Fruit fly (Drosophila melanogaster): ENCODE results near the gene CG7655.

Gene CG7655

DNA sequence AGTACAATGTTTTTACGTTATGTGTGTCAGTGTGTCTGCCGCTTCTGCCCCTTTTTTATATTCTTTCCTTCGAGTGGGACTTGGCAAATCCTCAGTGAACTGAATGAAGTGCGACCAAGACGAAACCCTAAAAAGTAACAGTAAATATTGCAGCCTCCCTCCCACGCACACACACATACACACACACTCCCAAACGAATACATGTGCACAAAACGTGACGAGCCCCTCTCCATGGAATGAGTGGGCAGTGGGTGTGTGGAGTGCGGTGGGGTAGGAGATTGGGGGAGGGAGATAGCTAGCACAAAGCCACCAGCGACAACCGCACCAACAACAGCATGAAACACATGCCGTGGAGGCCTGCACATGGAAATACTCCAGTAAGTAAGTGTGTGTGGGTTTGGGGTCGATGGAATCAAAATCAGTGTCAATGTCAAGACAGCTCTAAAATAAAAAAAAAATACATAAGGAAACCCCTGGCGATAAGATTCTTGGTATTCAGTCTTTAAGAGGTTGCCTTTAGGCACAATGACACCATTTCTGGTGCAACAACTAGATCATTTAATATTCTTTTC, 32.4 kb downstream of the CG7655 start (continued):
- peak; percentile 94 for TF ChIP-seq sr (GFP tag; IDR thresholded peaks at IDR 0.05)
- TF ChIP-seq sim (GFP tag; IDR thresholded peaks at IDR 0.05) = no peak
- TF ChIP-seq Hr78 (GFP tag; optimal IDR thresholded peaks at IDR 0.05) = peak in 1 of 2 experiments; percentile 2

DNA sequence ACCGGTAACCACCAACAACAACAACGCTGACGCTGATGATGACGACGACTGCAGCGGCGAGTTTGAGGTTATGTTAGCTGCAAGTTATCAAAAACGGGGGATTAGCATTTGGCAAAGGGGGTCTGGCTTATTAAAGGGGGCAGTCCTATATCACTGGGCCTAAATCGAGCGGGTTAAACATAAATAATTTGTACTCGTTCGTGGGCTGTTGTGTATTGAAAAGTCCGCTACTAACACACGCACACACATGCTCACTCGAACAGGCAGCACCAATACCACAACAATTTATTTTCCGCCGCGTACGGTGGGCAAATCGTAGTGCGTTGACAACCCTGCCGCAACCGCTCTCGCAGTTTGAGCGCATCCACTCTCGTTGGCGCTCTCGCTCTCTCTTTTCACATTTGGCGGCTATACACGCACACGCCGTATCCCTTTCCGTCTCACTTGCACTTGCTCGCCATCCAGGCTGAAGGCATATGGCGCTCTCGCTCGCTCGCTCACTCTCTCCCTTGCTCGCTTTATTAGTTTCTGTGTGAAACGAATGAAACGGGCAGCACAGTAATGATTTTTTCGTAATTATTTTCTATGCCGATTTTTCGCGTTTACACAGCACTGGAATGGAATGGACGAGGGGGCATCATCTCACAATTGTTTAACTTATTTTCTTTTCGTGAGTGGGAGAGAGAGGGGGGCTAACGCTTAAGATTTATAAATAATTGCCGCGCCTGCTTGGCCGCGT, 34.6 kb downstream of the CG7655 start:
- TF ChIP-seq nmo (GFP tag; optimal IDR thresholded peaks at IDR 0.05) (peak; percentile 6), CG17361 (GFP tag; IDR thresholded peaks at IDR 0.05) (no peak), stwl (tag; optimal IDR thresholded peaks at IDR 0.05) (peak; percentile 46), yki (optimal IDR thresholded peaks at IDR 0.05) (peak; percentile 98), Fer1 (GFP tag; optimal IDR thresholded peaks at IDR 0.05) (peak; percentile 67), zen (tag; optimal IDR thresholded peaks at IDR 0.05) (peak; percentile 72), nau (GFP tag; optimal IDR thresholded peaks at IDR 0.05) (peak; percentile 34), Meics (GFP tag; optimal IDR thresholded peaks at IDR 0.05) (peak; percentile 48), tll (GFP tag; optimal IDR thresholded peaks at IDR 0.05) (no peak), Dp (GFP tag; optimal IDR thresholded peaks at IDR 0.05) (peak; percentile 7), kni (GFP tag; optimal IDR thresholded peaks at IDR 0.05) (peak; percentile 44), Oaz (GFP tag; IDR thresholded peaks at IDR 0.05) (no peak), MESR4 (GFP tag; optimal IDR thresholded peaks at IDR 0.05) (peak; percentile 20), CG31224 (GFP tag; IDR thresholded peaks at IDR 0.05) (no peak), CG30431 (GFP tag; optimal IDR thresholded peaks at IDR 0.05) (no peak), CG12219 (GFP tag; optimal IDR thresholded peaks at IDR 0.05) (peak; percentile 36), CG5180 (GFP tag; optimal IDR thresholded peaks at IDR 0.05) (peak; percentile 83), Fer2 (tag; optimal IDR thresholded peaks at IDR 0.05) (no peak), pros (GFP tag; optimal IDR thresholded peaks at IDR 0.05) (peak; percentile 68), sc (optimal IDR thresholded peaks at IDR 0.05) (no peak), sc (GFP tag; optimal IDR thresholded peaks at IDR 0.05) (no peak), PHDP (tag; optimal IDR thresholded peaks at IDR 0.05) (peak; percentile 2), Dip2 (GFP tag; IDR thresholded peaks at IDR 0.05) (no peak), CG7928 (GFP tag; optimal IDR thresholded peaks at IDR 0.05) (no peak), luna (GFP tag; optimal IDR thresholded peaks at IDR 0.05) (peak; percentile 13), CG6854 (GFP tag; optimal IDR thresholded peaks at IDR 0.05) (peak; percentile 30), CG15479 (GFP tag; optimal IDR thresholded peaks at IDR 0.05) (peak; percentile 57), stc (GFP tag; IDR thresholded peaks at IDR 0.05) (no peak), ERR (GFP tag; optimal IDR thresholded peaks at IDR 0.05) (peak; percentile 61), Hmr (GFP tag; optimal IDR thresholded peaks at IDR 0.05) (peak; percentile 37), unpg (GFP tag; optimal IDR thresholded peaks at IDR 0.05) (peak; percentile 9), lbe (GFP tag; optimal IDR thresholded peaks at IDR 0.05) (peak; percentile 87), trh (GFP tag; optimal IDR thresholded peaks at IDR 0.05) (no peak), pfk (GFP tag; optimal IDR thresholded peaks at IDR 0.05) (peak; percentile 91), HLHmδ (GFP tag; optimal IDR thresholded peaks at IDR 0.05) (peak; percentile 72), CG4328 (GFP tag; optimal IDR thresholded peaks at IDR 0.05) (peak; percentile 4), exex (tag; optimal IDR thresholded peaks at IDR 0.05) (peak; percentile 62), eve (GFP tag; optimal IDR thresholded peaks at IDR 0.05) (no peak), D (optimal IDR thresholded peaks at IDR 0.05) (no peak), D (GFP tag; optimal IDR thresholded peaks at IDR 0.05) (no peak), B-H2 (GFP tag; optimal IDR thresholded peaks at IDR 0.05) (peak; percentile 21), oc (tag; optimal IDR thresholded peaks at IDR 0.05) (peak; percentile 29), ro (GFP tag; IDR thresholded peaks at IDR 0.05) (no peak), gce (GFP tag; IDR thresholded peaks at IDR 0.05) (no peak)
